Worm (Caenorhabditis elegans) whole organism, L1 larva: ENCODE results near the gene hrg-7.

Source experiments
- C16A3.4 ChIP-seq: fragments of 150-350 bp; optimal IDR thresholded peaks from 2 replicates; lab custom pipeline; 2014; ENCODE audit warnings: missing biosample characterization, missing genetic modification characterization
- C34B4.2 ChIP-seq: sonication (generic microtip); optimal IDR thresholded peaks from 2 replicates; lab custom pipeline; 2017; ENCODE audit warnings: mild to moderate bottlenecking, missing genetic modification characterization, missing compliant biosample characterization
- F16B12.6 ChIP-seq: fragments of 150-350 bp; optimal IDR thresholded peaks from 2 replicates; lab custom pipeline; 2014; ENCODE audit warnings: missing biosample characterization, missing genetic modification characterization
- blmp-1 ChIP-seq: fragments of 150-350 bp; optimal IDR thresholded peaks from 2 replicates; lab custom pipeline; 2014; ENCODE audit warnings: missing biosample characterization, missing genetic modification characterization
- ceh-82 ChIP-seq, 3 experiments: fragments of 150-350 bp in 1 of 3; sonication (generic microtip) in 2 of 3; optimal IDR thresholded peaks; 2 replicates each; lab custom pipeline; 2014 to 2017; ENCODE audit warnings: missing biosample characterization in 3 of 3, missing genetic modification characterization in 3 of 3
- ceh-88 ChIP-seq: fragments of 200-800 bp; sonication (Bioruptor generic); IDR thresholded peaks from 2 replicates; pipeline ENCODE4 v1.3.6; 2022; ENCODE audit warnings: missing genetic modification characterization, missing compliant biosample characterization
- ces-1 ChIP-seq: fragments of 150-350 bp; optimal IDR thresholded peaks from 2 replicates; lab custom pipeline; 2014; ENCODE audit warnings: missing biosample characterization, missing genetic modification reagents, missing genetic modification characterization
- dpl-1 ChIP-seq, 3 experiments: fragments of 150-350 bp in 2 of 3; sonication (generic microtip) in 1 of 3; optimal IDR thresholded peaks; 2 replicates each; lab custom pipeline; 2014 to 2017; ENCODE audit warnings: missing biosample characterization in 3 of 3, missing genetic modification characterization in 3 of 3, missing genetic modification reagents in 3 of 3
- dsc-1 ChIP-seq: sonication (generic microtip); optimal IDR thresholded peaks from 2 replicates; lab custom pipeline; 2016; ENCODE audit warnings: mild to moderate bottlenecking, missing genetic modification characterization, missing compliant biosample characterization
- efl-1 ChIP-seq, 4 experiments: fragments of 150-350 bp; optimal IDR thresholded peaks in 3 of 4; peaks in 1 of 4; 1 replicate in 1 of 4; 2 replicates in 3 of 4; lab custom pipeline; 2014; ENCODE audit warnings: missing biosample characterization in 2 of 4, missing genetic modification characterization in 2 of 4, missing genetic modification reagents in 2 of 4
- elt-2 ChIP-seq: sonication (generic microtip); optimal IDR thresholded peaks from 2 replicates; lab custom pipeline; 2016; ENCODE audit warnings: missing genetic modification characterization, mild to moderate bottlenecking, inconsistent platforms, missing compliant biosample characterization, missing genetic modification reagents
- elt-3 ChIP-seq, 6 experiments: fragments of 150-350 bp in 1 of 6; sonication (generic microtip); optimal IDR thresholded peaks; 2 replicates each; lab custom pipeline; 2017 to 2018; ENCODE audit warnings: missing biosample characterization in 6 of 6, missing genetic modification characterization in 6 of 6, inconsistent platforms in 1 of 6
- ets-5 ChIP-seq: fragments of 200-800 bp; sonication (Bioruptor generic); IDR thresholded peaks from 2 replicates; pipeline ENCODE4 v1.3.6; 2022; ENCODE audit warnings: missing genetic modification characterization, missing compliant biosample characterization
- fkh-10 ChIP-seq: sonication (generic microtip); optimal IDR thresholded peaks from 2 replicates; lab custom pipeline; 2017; ENCODE audit warnings: missing biosample characterization, missing genetic modification reagents, missing genetic modification characterization
- fos-1 ChIP-seq: fragments of 150-350 bp; optimal IDR thresholded peaks from 2 replicates; lab custom pipeline; 2014; ENCODE audit warnings: missing biosample characterization, missing genetic modification characterization
- isw-1 ChIP-seq: fragments of 200-800 bp; sonication (Bioruptor generic); IDR thresholded peaks from 2 replicates; pipeline ENCODE4 v1.3.6; 2022; ENCODE audit warnings: missing genetic modification characterization, missing compliant biosample characterization
- lin-13 ChIP-seq: fragments of 150-350 bp; optimal IDR thresholded peaks from 2 replicates; lab custom pipeline; 2014; ENCODE audit warnings: missing biosample characterization, missing genetic modification reagents, missing genetic modification characterization
- lin-14 ChIP-seq: fragments of 200-800 bp; sonication (Bioruptor generic); optimal IDR thresholded peaks from 2 replicates; lab custom pipeline; 2018; ENCODE audit warnings: mild to moderate bottlenecking, missing genetic modification characterization, moderate library complexity, missing compliant biosample characterization
- lsy-2 ChIP-seq, 2 experiments: fragments of 150-350 bp; optimal IDR thresholded peaks; 2 replicates each; lab custom pipeline; 2014; ENCODE audit warnings: missing biosample characterization in 2 of 2, missing genetic modification characterization in 2 of 2
- mdl-1 ChIP-seq, 2 experiments: fragments of 150-350 bp; optimal IDR thresholded peaks; 2 replicates each; lab custom pipeline; 2014 to 2017; ENCODE audit warnings: missing biosample characterization in 2 of 2, missing genetic modification characterization in 2 of 2, inconsistent platforms in 1 of 2
- mep-1 ChIP-seq: fragments of 150-350 bp; optimal IDR thresholded peaks from 2 replicates; lab custom pipeline; 2014; ENCODE audit warnings: missing biosample characterization, missing genetic modification characterization
- nhr-237 ChIP-seq: fragments of 150-350 bp; optimal IDR thresholded peaks from 2 replicates; lab custom pipeline; 2014; ENCODE audit warnings: missing biosample characterization, missing genetic modification characterization
- nhr-76 ChIP-seq: sonication (generic microtip); optimal IDR thresholded peaks from 2 replicates; lab custom pipeline; 2017; ENCODE audit warnings: missing biosample characterization, missing genetic modification characterization
- pqm-1 ChIP-seq: sonication (generic microtip); optimal IDR thresholded peaks from 3 replicates; lab custom pipeline; 2017; ENCODE audit warnings: missing biosample characterization, missing genetic modification characterization
- rnt-1 ChIP-seq: sonication (generic microtip); optimal IDR thresholded peaks from 2 replicates; lab custom pipeline; 2016; ENCODE audit warnings: mild to moderate bottlenecking, missing genetic modification characterization, moderate library complexity, missing compliant biosample characterization
- snu-23 ChIP-seq: sonication (generic microtip); optimal IDR thresholded peaks from 2 replicates; lab custom pipeline; 2016; ENCODE audit warnings: missing genetic modification characterization, missing compliant biosample characterization
- sox-4 ChIP-seq: sonication (generic microtip); optimal IDR thresholded peaks from 2 replicates; lab custom pipeline; 2016; ENCODE audit warnings: missing genetic modification characterization, missing compliant biosample characterization
- sup-37 ChIP-seq: fragments of 200-800 bp; sonication (Bioruptor generic); optimal IDR thresholded peaks from 2 replicates; lab custom pipeline; 2018; ENCODE audit warnings: mild to moderate bottlenecking, missing genetic modification characterization, missing compliant biosample characterization

The hrg-7 gene

ce11 chrV:12743778-12744502 is 2.1 kb downstream of the hrg-7 start:
- TF ChIP-seq ets-5 (GFP tag; lab: Robert Waterston, UW) (no peak), sox-4 (tag; lab: Kevin White, UChicago) (no peak), C16A3.4 (tag; lab: Kevin White, UChicago) (no peak), elt-2 (tag; lab: Kevin White, UChicago) (peak; percentile 28), fos-1 (tag; lab: Kevin White, UChicago) (no peak), pqm-1 (tag; lab: Kevin White, UChicago) (peak; percentile 12)

- no peak for TF ChIP-seq dsc-1 (tag; lab: Kevin White, UChicago)
- peak; percentile 52 for TF ChIP-seq pqm-1 (tag; lab: Kevin White, UChicago)
- TF ChIP-seq elt-2 (tag; lab: Kevin White, UChicago), result peak; percentile 75
These were observed 3.1 kb downstream of the hrg-7 start, which contains the start of gene C15C8.7 for ce11 chrV:12744979-12745378. TSS of gene C15C8.7 (minus strand) at chrV:12745050.

ce11 chrV:12747431-12747830 is 5.6 kb downstream of the hrg-7 start, which contains the start of gene C15C8.4:
TSS of gene C15C8.4 (minus strand) at chrV:12747463.
- TF ChIP-seq lsy-2 (tag; optimal IDR thresholded peaks at IDR 0.05; lab: Kevin White, UChicago) (peak in 1 of 2 experiments; percentile 50), mep-1 (tag; lab: Kevin White, UChicago) (peak; percentile 37), nhr-237 (tag; lab: Kevin White, UChicago) (no peak), blmp-1 (tag; lab: Kevin White, UChicago) (peak; percentile 74), C34B4.2 (tag; lab: Kevin White, UChicago) (no peak), dpl-1 (GFP tag; optimal IDR thresholded peaks at IDR 0.05; lab: Kevin White, UChicago) (peak in 1 of 3 experiments; percentile 40), ces-1 (GFP tag; lab: Kevin White, UChicago) (no peak), lin-13 (GFP tag; lab: Kevin White, UChicago) (peak; percentile 9), ceh-88 (GFP tag; lab: Robert Waterston, UW) (no peak), efl-1 (optimal IDR thresholded peaks at IDR 0.05; lab: Kevin White, UChicago) (peak; percentile 15 to 20), efl-1 (GFP tag; optimal IDR thresholded peaks at IDR 0.05 in 1 of 2; lab: Kevin White, UChicago) (peak; percentile 12 to 85), rnt-1 (tag; lab: Kevin White, UChicago) (peak; percentile 12)

- TF ChIP-seq ces-1 (GFP tag; lab: Kevin White, UChicago) (peak; percentile 43), elt-3 (tag; optimal IDR thresholded peaks at IDR 0.05; lab: Kevin White, UChicago) (no peak), lin-14 (GFP tag; lab: Kevin White, UChicago) (peak; percentile 36), fkh-10 (peak; percentile 93)
These were observed 6.0 kb downstream of the hrg-7 start, which contains the start of gene C15C8.5 for ce11 chrV:12747856-12748255. TSS of gene C15C8.5 (plus strand) at chrV:12748007.

- TF ChIP-seq blmp-1 (tag; lab: Kevin White, UChicago) (no peak), sup-37 (no peak), ets-5 (GFP tag; lab: Robert Waterston, UW) (no peak), F16B12.6 (tag; lab: Kevin White, UChicago) (no peak), mep-1 (tag; lab: Kevin White, UChicago) (no peak), snu-23 (GFP tag; lab: Kevin White, UChicago) (no peak), nhr-76 (tag; lab: Kevin White, UChicago) (no peak), mdl-1 (tag; optimal IDR thresholded peaks at IDR 0.05; lab: Kevin White, UChicago) (no peak), ceh-82 (tag; optimal IDR thresholded peaks at IDR 0.05; lab: Kevin White, UChicago) (no peak), isw-1 (GFP tag; lab: Robert Waterston, UW) (no peak), rnt-1 (tag; lab: Kevin White, UChicago) (no peak)
- TF ChIP-seq, all 84 proteins: peak for 0
These were observed 7.7 kb downstream of the hrg-7 start for ce11 chrV:12749558-12749957.
